Worm (Caenorhabditis elegans) whole organism, late embryonic: ENCODE data around the gene oac-52.

ENCODE experiments used
- C38D4.7 ChIP-seq: fragments of 200-800 bp; sonication (Bioruptor generic); optimal IDR thresholded peaks from 2 replicates; lab custom pipeline; 2018; ENCODE audit warnings: mild to moderate bottlenecking, missing genetic modification characterization, moderate library complexity, missing compliant biosample characterization
- F13H6.1 ChIP-seq: sonication (generic microtip); optimal IDR thresholded peaks from 2 replicates; lab custom pipeline; 2016; ENCODE audit warnings: missing genetic modification characterization, missing compliant biosample characterization
- K09A11.1 ChIP-seq: sonication (generic microtip); optimal IDR thresholded peaks from 2 replicates; lab custom pipeline; 2017; ENCODE audit warnings: antibody characterized with exemption, mild to moderate bottlenecking, missing genetic modification characterization, missing compliant biosample characterization; ENCODE audit not compliant: insufficient read depth
- pqm-1 ChIP-seq: sonication (generic microtip); optimal IDR thresholded peaks from 2 replicates; lab custom pipeline; 2016; ENCODE audit warnings: missing genetic modification characterization, missing compliant biosample characterization
- tbx-2 ChIP-seq: sonication (generic microtip); optimal IDR thresholded peaks from 2 replicates; lab custom pipeline; 2016; ENCODE audit warnings: missing genetic modification characterization, missing compliant biosample characterization

ce11 chrIV:4386351-4386750, 39.9 kb upstream of the oac-52 start, which contains the start of gene tald-1:
- TF ChIP-seq pqm-1 (no peak), K09A11.1 (no peak), tbx-2 (no peak), F13H6.1 (tag; lab: Kevin White, UChicago) (no peak), C38D4.7 (GFP tag; lab: Kevin White, UChicago) (no peak)
